Fruit fly (Drosophila melanogaster): ENCODE data around the gene CG32409.
A peak's percentile ranks its signal among the peaks of the same experiment; 100 is the strongest.

The CG32409 gene

dm6 chr3L:5923646-5924122, 24.4 kb downstream of the CG32409 start, which contains the start of gene CG33523 (continued):
- no peak for TF ChIP-seq emc (GFP tag; optimal IDR thresholded peaks at IDR 0.05)
- TF ChIP-seq pita (GFP tag; optimal IDR thresholded peaks at IDR 0.05), result no peak
- no peak for TF ChIP-seq CG6791 (GFP tag; IDR thresholded peaks at IDR 0.05; ENCODE audit: partially characterized antibody)
- TF ChIP-seq GATAe (GFP tag; conservative IDR thresholded peaks at IDR 0.05), result peak; percentile 94
- no peak for TF ChIP-seq ara (GFP tag; IDR thresholded peaks at IDR 0.05)
- no peak for TF ChIP-seq Poxn (GFP tag; IDR thresholded peaks at IDR 0.05)
- TF ChIP-seq jigr1 (GFP tag; IDR thresholded peaks at IDR 0.05), result no peak
- TF ChIP-seq Awh (GFP tag; IDR thresholded peaks at IDR 0.05), result no peak
- no peak for TF ChIP-seq Nf-YA (GFP tag; IDR thresholded peaks at IDR 0.05)
- TF ChIP-seq otp (GFP tag; IDR thresholded peaks at IDR 0.05), result no peak; the same call in 2 of the 3 replicates
- TF ChIP-seq ab (GFP tag; optimal IDR thresholded peaks at IDR 0.05), result no peak
- TF ChIP-seq Side (GFP tag; optimal IDR thresholded peaks at IDR 0.05), result no peak
- no peak for TF ChIP-seq gt (GFP tag; IDR thresholded peaks at IDR 0.05)
- no peak for TF ChIP-seq NfI (GFP tag; optimal IDR thresholded peaks at IDR 0.05)
- no peak for TF ChIP-seq Sin3A (optimal IDR thresholded peaks at IDR 0.05)
- no peak for TF ChIP-seq repo (GFP tag; optimal IDR thresholded peaks at IDR 0.05)
- no peak for TF ChIP-seq CG14667 (GFP tag; IDR thresholded peaks at IDR 0.05)
- peak; percentile 55; the same call in 1 of the 2 replicates for TF ChIP-seq Adf1 (GFP tag; IDR thresholded peaks at IDR 0.05)
- no peak for TF ChIP-seq CG7928 (GFP tag; optimal IDR thresholded peaks at IDR 0.05)
- no peak for TF ChIP-seq ato (GFP tag; IDR thresholded peaks at IDR 0.05; ENCODE audit: partially characterized antibody)
- TF ChIP-seq sens (GFP tag), result peak; percentile 58
- peak; percentile 19 for TF ChIP-seq Blimp-1 (GFP tag; optimal IDR thresholded peaks at IDR 0.05)
- TF ChIP-seq esg (GFP tag; conservative IDR thresholded peaks at IDR 0.05), result no peak
- no peak for TF ChIP-seq CG13123 (GFP tag; optimal IDR thresholded peaks at IDR 0.05)
- TF ChIP-seq MBD-R2 (GFP tag; IDR thresholded peaks at IDR 0.05), result no peak
- no peak for TF ChIP-seq CG5953 (GFP tag; IDR thresholded peaks at IDR 0.05)
- no peak for TF ChIP-seq CG12155 (GFP tag; optimal IDR thresholded peaks at IDR 0.05)
- no peak for TF ChIP-seq da (GFP tag; optimal IDR thresholded peaks at IDR 0.05)
- no peak for TF ChIP-seq jumu (GFP tag; optimal IDR thresholded peaks at IDR 0.05)
- no peak for TF ChIP-seq Max (GFP tag; optimal IDR thresholded peaks at IDR 0.05)
- TF ChIP-seq Sry-β (GFP tag; optimal IDR thresholded peaks at IDR 0.05), result no peak
- TF ChIP-seq HLHmδ (GFP tag; optimal IDR thresholded peaks at IDR 0.05), result no peak
- peak; percentile 68 for TF ChIP-seq sd (tag; optimal IDR thresholded peaks at IDR 0.05)
- no peak for TF ChIP-seq CG15696 (tag; optimal IDR thresholded peaks at IDR 0.05)
- peak; percentile 76 for TF ChIP-seq exex (tag; optimal IDR thresholded peaks at IDR 0.05)
- no peak for TF ChIP-seq ase (GFP tag; IDR thresholded peaks at IDR 0.05)
- TF ChIP-seq Hmx (GFP tag; optimal IDR thresholded peaks at IDR 0.05), result no peak
- TF ChIP-seq lbe (GFP tag; optimal IDR thresholded peaks at IDR 0.05), result no peak
- no peak for TF ChIP-seq ind (GFP tag; optimal IDR thresholded peaks at IDR 0.05)
- no peak for TF ChIP-seq CG11695 (GFP tag; IDR thresholded peaks at IDR 0.05)
- TF ChIP-seq Vsx1 (GFP tag; optimal IDR thresholded peaks at IDR 0.05), result no peak
- no peak for TF ChIP-seq CG12299 (tag; optimal IDR thresholded peaks at IDR 0.05)
- TF ChIP-seq tna (GFP tag; IDR thresholded peaks at IDR 0.05; ENCODE audit: partially characterized antibody), result no peak
- no peak for TF ChIP-seq CG4424 (GFP tag; optimal IDR thresholded peaks at IDR 0.05)
- no peak for TF ChIP-seq CG3995 (GFP tag; optimal IDR thresholded peaks at IDR 0.05)
- no peak for TF ChIP-seq so (GFP tag; IDR thresholded peaks at IDR 0.05)
- no peak for TF ChIP-seq pan (optimal IDR thresholded peaks at IDR 0.05)
- TF ChIP-seq pan (GFP tag; optimal IDR thresholded peaks at IDR 0.05 in 1 of 2, IDR thresholded peaks at IDR 0.05 in 1 of 2), result no peak
- no peak for TF ChIP-seq maf-S (GFP tag; optimal IDR thresholded peaks at IDR 0.05)
- no peak for TF ChIP-seq Aef1 (GFP tag; IDR thresholded peaks at IDR 0.05)
- TF ChIP-seq CG3065 (GFP tag; optimal IDR thresholded peaks at IDR 0.05), result no peak
- no peak for TF ChIP-seq CG34224 (GFP tag; IDR thresholded peaks at IDR 0.05; ENCODE audit: partially characterized antibody)
- TF ChIP-seq CG9437 (GFP tag; optimal IDR thresholded peaks at IDR 0.05), result no peak
